Fruit fly (Drosophila melanogaster) whole organism, embryonic: Measurements from ENCODE around the gene ihog.
A peak's percentile ranks its signal among the peaks of the same experiment; 100 is the strongest.

Source experiments
- Aef1 ChIP-seq: fragments of 200-800 bp; sonication (Bioruptor generic); IDR thresholded peaks from 3 replicates; pipeline ENCODE4 v1.3.6; 2022; ENCODE audit warnings: missing biosample characterization, missing genetic modification characterization
- Antp ChIP-seq: fragments of 200-800 bp; sonication (Bioruptor generic); optimal IDR thresholded peaks from 3 replicates; lab custom pipeline; 2016; ENCODE audit warnings: missing biosample characterization, missing genetic modification characterization
- B-H1 ChIP-seq: fragments of 200-800 bp; sonication (Bioruptor generic); IDR thresholded peaks from 3 replicates; pipeline ENCODE4 v1.3.6; 2022; ENCODE audit warnings: missing biosample characterization, missing genetic modification characterization
- CG10959 ChIP-seq: fragments of 200-800 bp; sonication (Bioruptor generic); IDR thresholded peaks from 2 replicates; pipeline ENCODE4 v1.3.6; 2022; ENCODE audit warnings: missing biosample characterization, missing genetic modification characterization
- CG11093 ChIP-seq: fragments of 200-800 bp; sonication (Bioruptor generic); IDR thresholded peaks from 3 replicates; pipeline ENCODE4 v1.3.6; 2022; ENCODE audit warnings: missing biosample characterization, missing genetic modification characterization
- CG12769 ChIP-seq: fragments of 200-800 bp; sonication (Bioruptor generic); optimal IDR thresholded peaks from 2 replicates; lab custom pipeline; 2019; ENCODE audit warnings: missing biosample characterization, mild to moderate bottlenecking, missing genetic modification characterization, moderate library complexity
- CG12942 ChIP-seq: fragments of 200-800 bp; sonication (Bioruptor generic); optimal IDR thresholded peaks from 3 replicates; lab custom pipeline; 2016; ENCODE audit warnings: missing biosample characterization, missing genetic modification characterization
- CG13424 ChIP-seq: fragments of 200-800 bp; sonication (Bioruptor generic); optimal IDR thresholded peaks from 2 replicates; lab custom pipeline; 2019; ENCODE audit warnings: missing biosample characterization, mild to moderate bottlenecking, missing genetic modification characterization, moderate library complexity
- CG14014 ChIP-seq: fragments of 200-800 bp; sonication (Bioruptor generic); IDR thresholded peaks from 2 replicates; pipeline ENCODE4 v1.3.6; 2022; ENCODE audit warnings: missing biosample characterization, missing genetic modification characterization
- CG16815 ChIP-seq: fragments of 200-800 bp; sonication (Bioruptor generic); optimal IDR thresholded peaks from 3 replicates; lab custom pipeline; 2017; ENCODE audit warnings: missing biosample characterization, mild to moderate bottlenecking, missing genetic modification characterization
- CG17328 ChIP-seq: fragments of 200-800 bp; sonication (Bioruptor generic); IDR thresholded peaks from 2 replicates; pipeline ENCODE4 v1.3.6; 2022; ENCODE audit warnings: missing biosample characterization, missing genetic modification characterization
- CG18262 ChIP-seq: fragments of 200-800 bp; optimal IDR thresholded peaks from 3 replicates; lab custom pipeline; 2019; ENCODE audit warnings: missing biosample characterization, mild to moderate bottlenecking, missing genetic modification characterization, moderate library complexity
- CG18476 ChIP-seq: fragments of 200-800 bp; sonication (Bioruptor generic); optimal IDR thresholded peaks from 2 replicates; lab custom pipeline; 2016; ENCODE audit warnings: missing biosample characterization, mild to moderate bottlenecking, missing genetic modification characterization
- CG18599 ChIP-seq: fragments of 200-800 bp; sonication (Bioruptor generic); optimal IDR thresholded peaks from 3 replicates; lab custom pipeline; 2017; ENCODE audit warnings: missing biosample characterization, missing genetic modification characterization, mild to moderate bottlenecking, moderate library complexity, missing genetic modification reagents
- CG2202 ChIP-seq: fragments of 200-800 bp; sonication (Bioruptor generic); optimal IDR thresholded peaks from 2 replicates; lab custom pipeline; 2018; ENCODE audit warnings: missing biosample characterization, mild to moderate bottlenecking, missing genetic modification characterization
- CG2678 ChIP-seq: fragments of 200-800 bp; sonication (Bioruptor generic); optimal IDR thresholded peaks from 3 replicates; lab custom pipeline; 2019; ENCODE audit warnings: missing biosample characterization, mild to moderate bottlenecking, missing genetic modification characterization, moderate library complexity
- CG2875 ChIP-seq: fragments of 200-800 bp; sonication (Bioruptor generic); optimal IDR thresholded peaks from 2 replicates; lab custom pipeline; 2017; ENCODE audit warnings: missing biosample characterization, mild to moderate bottlenecking, missing genetic modification characterization, missing genetic modification reagents
- CG4282 ChIP-seq: fragments of 200-800 bp; sonication (Bioruptor generic); optimal IDR thresholded peaks from 2 replicates; lab custom pipeline; 2016; ENCODE audit warnings: missing biosample characterization, missing genetic modification characterization
- CG4404 ChIP-seq: fragments of 200-800 bp; sonication (Bioruptor generic); IDR thresholded peaks from 2 replicates; pipeline ENCODE4 v1.3.6; 2022; ENCODE audit warnings: missing biosample characterization, missing genetic modification characterization
- CG4730 ChIP-seq: fragments of 200-800 bp; sonication (Bioruptor generic); IDR thresholded peaks from 2 replicates; pipeline ENCODE4 v1.3.6; 2022; ENCODE audit warnings: missing biosample characterization, missing genetic modification characterization
- CG5953 ChIP-seq: fragments of 200-800 bp; sonication (Bioruptor generic); IDR thresholded peaks from 2 replicates; pipeline ENCODE4 v1.3.6; 2022; ENCODE audit warnings: missing biosample characterization, missing genetic modification characterization
- CG6272 ChIP-seq: fragments of 200-800 bp; sonication (Bioruptor generic); IDR thresholded peaks from 2 replicates; pipeline ENCODE4 v1.3.6; 2022; ENCODE audit warnings: missing biosample characterization, missing genetic modification characterization
- CG7372 ChIP-seq: fragments of 200-800 bp; sonication (Bioruptor generic); IDR thresholded peaks from 2 replicates; pipeline ENCODE4 v1.3.6; 2022; ENCODE audit warnings: missing biosample characterization, missing genetic modification characterization
- Chrac-16 ChIP-seq: fragments of 200-800 bp; sonication (Bioruptor generic); optimal IDR thresholded peaks from 3 replicates; lab custom pipeline; 2016; ENCODE audit warnings: missing biosample characterization, missing genetic modification characterization
- D ChIP-seq, 2 experiments: fragments of 200-800 bp in 1 of 2; fragments of >200 bp in 1 of 2; sonication (Bioruptor generic) in 1 of 2; optimal IDR thresholded peaks; 2 replicates in 1 of 2; 3 replicates in 1 of 2; lab custom pipeline; 2017; ENCODE audit warnings: mild to moderate bottlenecking in 1 of 2, missing biosample characterization in 1 of 2, missing genetic modification characterization in 1 of 2, missing genetic modification reagents in 1 of 2
- Dip3 ChIP-seq: fragments of 200-800 bp; sonication (Bioruptor generic); optimal IDR thresholded peaks from 3 replicates; lab custom pipeline; 2016; ENCODE audit warnings: missing biosample characterization, missing genetic modification characterization
- HLH54F ChIP-seq: fragments of 200-800 bp; sonication (Bioruptor generic); optimal IDR thresholded peaks from 3 replicates; lab custom pipeline; 2016; ENCODE audit warnings: missing biosample characterization, missing genetic modification characterization
- Hr51 ChIP-seq, 2 experiments: fragments of 200-800 bp; sonication (Bioruptor generic); optimal IDR thresholded peaks; 2 replicates in 1 of 2; 3 replicates in 1 of 2; lab custom pipeline; 2016 to 2018; ENCODE audit warnings: missing biosample characterization in 2 of 2, missing genetic modification characterization in 2 of 2, mild to moderate bottlenecking in 1 of 2, moderate library complexity in 1 of 2
- Hsf ChIP-seq: fragments of 200-800 bp; sonication (Bioruptor generic); optimal IDR thresholded peaks from 3 replicates; lab custom pipeline; 2016; ENCODE audit warnings: missing biosample characterization, missing genetic modification characterization
- Lhr ChIP-seq: fragments of 200-800 bp; sonication (Bioruptor generic); optimal IDR thresholded peaks from 3 replicates; lab custom pipeline; 2017; ENCODE audit warnings: mild to moderate bottlenecking, missing biosample characterization, missing genetic modification reagents, missing genetic modification characterization
- NC2β ChIP-seq: fragments of 200-800 bp; sonication (Bioruptor generic); optimal IDR thresholded peaks from 2 replicates; lab custom pipeline; 2016; ENCODE audit warnings: missing biosample characterization, missing genetic modification characterization
- Pdp1 ChIP-seq, 2 experiments: fragments of 200-800 bp; sonication (Bioruptor generic); optimal IDR thresholded peaks; 3 replicates each; lab custom pipeline; 2016; ENCODE audit warnings: missing biosample characterization in 2 of 2, missing genetic modification characterization in 2 of 2, mild to moderate bottlenecking in 1 of 2, moderate library complexity in 1 of 2
- Tbp ChIP-seq: fragments of >200 bp; optimal IDR thresholded peaks from 2 replicates; lab custom pipeline; 2018; ENCODE audit warnings: missing biosample characterization, missing genetic modification characterization
- ato ChIP-seq: fragments of 200-800 bp; sonication (Bioruptor generic); IDR thresholded peaks from 2 replicates; pipeline ENCODE4 v1.3.6; 2022; ENCODE audit warnings: missing biosample characterization, missing genetic modification characterization; ENCODE audit not compliant: partially characterized antibody
- caup ChIP-seq: fragments of 200-800 bp; sonication (Bioruptor generic); optimal IDR thresholded peaks from 3 replicates; lab custom pipeline; 2017; ENCODE audit warnings: missing biosample characterization, mild to moderate bottlenecking, missing genetic modification characterization, moderate library complexity; ENCODE audit not compliant: severe bottlenecking
- crp ChIP-seq, 2 experiments: fragments of 200-800 bp; sonication (Bioruptor generic); optimal IDR thresholded peaks; 2 replicates in 1 of 2; 3 replicates in 1 of 2; lab custom pipeline; 2017; ENCODE audit warnings: missing biosample characterization in 2 of 2, missing genetic modification characterization in 2 of 2, mild to moderate bottlenecking in 1 of 2, moderate library complexity in 1 of 2
- dm ChIP-seq: fragments of 200-800 bp; sonication (Bioruptor generic); optimal IDR thresholded peaks from 3 replicates; lab custom pipeline; 2016; ENCODE audit warnings: missing biosample characterization, missing genetic modification characterization
- lmd ChIP-seq: fragments of 200-800 bp; sonication (Bioruptor generic); IDR thresholded peaks from 2 replicates; pipeline ENCODE4 v1.3.6; 2022; ENCODE audit warnings: missing biosample characterization, missing genetic modification characterization
- nau ChIP-seq: fragments of 200-800 bp; sonication (Bioruptor generic); optimal IDR thresholded peaks from 3 replicates; lab custom pipeline; 2017; ENCODE audit warnings: missing biosample characterization, mild to moderate bottlenecking, missing genetic modification characterization, missing genetic modification reagents
- nerfin-2 ChIP-seq: fragments of 200-800 bp; sonication (Bioruptor generic); IDR thresholded peaks from 2 replicates; pipeline ENCODE4 v1.3.6; 2022; ENCODE audit warnings: missing biosample characterization, missing genetic modification characterization; ENCODE audit not compliant: partially characterized antibody
- pnt ChIP-seq: fragments of 200-800 bp; sonication (Bioruptor generic); optimal IDR thresholded peaks from 3 replicates; lab custom pipeline; 2016; ENCODE audit warnings: missing biosample characterization, missing genetic modification characterization
- pum ChIP-seq: fragments of 200-800 bp; sonication (Bioruptor generic); optimal IDR thresholded peaks from 2 replicates; lab custom pipeline; 2016; ENCODE audit warnings: missing biosample characterization, missing genetic modification characterization
- ro ChIP-seq: fragments of 200-800 bp; sonication (Bioruptor generic); IDR thresholded peaks from 2 replicates; pipeline ENCODE4 v1.3.6; 2022; ENCODE audit warnings: missing biosample characterization, missing genetic modification characterization
- sisA ChIP-seq: fragments of 200-800 bp; sonication (Bioruptor generic); IDR thresholded peaks from 2 replicates; pipeline ENCODE4 v1.3.6; 2022; ENCODE audit warnings: missing biosample characterization, missing genetic modification characterization
- so ChIP-seq: fragments of 200-800 bp; sonication (Bioruptor generic); IDR thresholded peaks from 3 replicates; pipeline ENCODE4 v1.3.6; 2022; ENCODE audit warnings: missing biosample characterization, missing genetic modification characterization
- sug ChIP-seq: fragments of 200-800 bp; optimal IDR thresholded peaks from 2 replicates; lab custom pipeline; 2019; ENCODE audit warnings: missing biosample characterization, mild to moderate bottlenecking, missing genetic modification characterization, moderate library complexity
- trh ChIP-seq: fragments of 200-800 bp; sonication (Bioruptor generic); optimal IDR thresholded peaks from 2 replicates; lab custom pipeline; 2016; ENCODE audit warnings: missing biosample characterization, missing genetic modification characterization
- wdn ChIP-seq: fragments of 200-800 bp; sonication (Bioruptor generic); IDR thresholded peaks from 2 replicates; pipeline ENCODE4 v1.3.6; 2022; ENCODE audit warnings: missing biosample characterization, missing genetic modification characterization
- z ChIP-seq: fragments of 200-800 bp; sonication (Bioruptor generic); IDR thresholded peaks from 3 replicates; pipeline ENCODE4 v1.3.6; 2022; ENCODE audit warnings: missing biosample characterization, missing genetic modification characterization
- zfh2 ChIP-seq: fragments of 200-800 bp; sonication (Bioruptor generic); optimal IDR thresholded peaks from 2 replicates; lab custom pipeline; 2016; ENCODE audit warnings: missing biosample characterization, missing genetic modification characterization

Gene ihog

dm6 chr2L:6918517-6919202 lies 29.9 kb downstream of the ihog start, which contains the start of gene nop5 (continued):
- TF ChIP-seq ato (GFP tag; lab: Robert Waterston, UW) = no peak
- TF ChIP-seq CG18599 (GFP tag; lab: Kevin White, UChicago) = peak; percentile 60
- TF ChIP-seq dm (GFP tag; lab: Kevin White, UChicago) = peak; percentile 99
- no peak for TF ChIP-seq CG2202 (tag; lab: Kevin White, UChicago)
- no peak for TF ChIP-seq CG4282 (GFP tag; lab: Kevin White, UChicago)
- TF ChIP-seq caup = peak; percentile 37
- TF ChIP-seq nerfin-2 (GFP tag; lab: Robert Waterston, UW) = no peak
- no peak for TF ChIP-seq CG14014 (GFP tag; lab: Robert Waterston, UW)
- no peak for TF ChIP-seq CG7372
- TF ChIP-seq CG12942 (GFP tag; lab: Kevin White, UChicago) = peak; percentile 3
- TF ChIP-seq Dip3 (GFP tag; lab: Kevin White, UChicago) = no peak
- no peak for TF ChIP-seq Lhr
- no peak for TF ChIP-seq CG12769 (tag; lab: Kevin White, UChicago)
- no peak for TF ChIP-seq HLH54F (GFP tag; lab: Kevin White, UChicago)
- no peak for TF ChIP-seq wdn (GFP tag; lab: Robert Waterston, UW)
- TF ChIP-seq sisA (GFP tag; lab: Robert Waterston, UW) = no peak
- no peak for TF ChIP-seq Tbp (GFP tag; lab: Kevin White, UChicago)
- peak; percentile 40 for TF ChIP-seq CG16815 (GFP tag; lab: Kevin White, UChicago)
- no peak for TF ChIP-seq Antp (GFP tag; lab: Kevin White, UChicago)
- no peak for TF ChIP-seq zfh2 (GFP tag; lab: Kevin White, UChicago)
- no peak for TF ChIP-seq Aef1 (GFP tag; lab: Robert Waterston, UW)
- no peak for TF ChIP-seq CG11093 (GFP tag; lab: Robert Waterston, UW)
- TF ChIP-seq CG5953 = no peak
- no peak for TF ChIP-seq pum (GFP tag; lab: Kevin White, UChicago)
- TF ChIP-seq CG2678 (tag; lab: Kevin White, UChicago) = peak; percentile 89
- no peak for TF ChIP-seq Hr51 (GFP tag; optimal IDR thresholded peaks at IDR 0.05; lab: Kevin White, UChicago)
- 0 out of 2 replicates have a peak, but pooled peaks have one; percentile 4 for TF ChIP-seq CG17328 (GFP tag; lab: Robert Waterston, UW)
- peak; percentile 37; the same call in 1 of the 2 replicates for TF ChIP-seq lmd (GFP tag; lab: Robert Waterston, UW)
- no peak for TF ChIP-seq CG10959
- no peak for TF ChIP-seq CG4404 (GFP tag; lab: Robert Waterston, UW)
- TF ChIP-seq CG18262 (tag; lab: Kevin White, UChicago) = peak; percentile 88
- TF ChIP-seq sug (tag; lab: Kevin White, UChicago) = peak; percentile 77
- TF ChIP-seq pnt = no peak
- no peak for TF ChIP-seq trh (GFP tag; lab: Kevin White, UChicago)
- peak; percentile 33 for TF ChIP-seq Chrac-16
- no peak for TF ChIP-seq CG4730 (GFP tag; lab: Robert Waterston, UW)
- no peak for TF ChIP-seq NC2β (GFP tag; lab: Kevin White, UChicago)
- peak; percentile 39 for TF ChIP-seq CG2875 (GFP tag; lab: Kevin White, UChicago)
- TF ChIP-seq nau = no peak
- TF ChIP-seq z = no peak
- no peak for TF ChIP-seq Pdp1 (GFP tag; optimal IDR thresholded peaks at IDR 0.05; lab: Kevin White, UChicago)
- TF ChIP-seq CG6272 (GFP tag; lab: Robert Waterston, UW) = no peak
- peak in 1 of 2 experiments; percentile 0 for TF ChIP-seq crp (GFP tag; optimal IDR thresholded peaks at IDR 0.05; lab: Kevin White, UChicago)
- peak; percentile 85 for TF ChIP-seq CG13424 (tag; lab: Kevin White, UChicago)
- TF ChIP-seq D (optimal IDR thresholded peaks at IDR 0.05; lab: Kevin White, UChicago) = no peak
- peak; percentile 69 for TF ChIP-seq D (GFP tag; optimal IDR thresholded peaks at IDR 0.05; lab: Kevin White, UChicago)
- TF ChIP-seq Hsf (GFP tag; lab: Kevin White, UChicago) = no peak
- no peak for TF ChIP-seq so (GFP tag; lab: Robert Waterston, UW)
- no peak for TF ChIP-seq ro
- no peak for TF ChIP-seq B-H1
- TF ChIP-seq CG18476 (GFP tag; lab: Kevin White, UChicago) = peak; percentile 11
